Worm (Caenorhabditis elegans) whole organism, L4 larva: ENCODE measurements around the gene C10G8.2.

Source experiments
- F37D6.2 ChIP-seq: sonication (generic microtip); optimal IDR thresholded peaks from 2 replicates; lab custom pipeline; 2016; ENCODE audit warnings: mild to moderate bottlenecking, missing genetic modification characterization, missing compliant biosample characterization
- F49E8.2 ChIP-seq: sonication (generic microtip); optimal IDR thresholded peaks from 2 replicates; lab custom pipeline; 2016; ENCODE audit warnings: missing compliant biosample characterization, mild to moderate bottlenecking, missing genetic modification characterization, borderline replicate concordance
- Y48G9A.11 ChIP-seq: fragments of 200-800 bp; sonication (Bioruptor generic); IDR thresholded peaks from 2 replicates; pipeline ENCODE4 v1.3.6; 2022; ENCODE audit warnings: missing genetic modification reagents, missing genetic modification characterization, missing compliant biosample characterization
- ZK337.2 ChIP-seq: fragments of 200-800 bp; sonication (Bioruptor generic); IDR thresholded peaks from 2 replicates; pipeline ENCODE4 v1.3.6; 2022; ENCODE audit warnings: missing genetic modification reagents, missing genetic modification characterization, missing compliant biosample characterization
- ZK546.5 ChIP-seq, 2 experiments: sonication (generic microtip); optimal IDR thresholded peaks; 2 replicates each; lab custom pipeline; 2017; ENCODE audit warnings: missing biosample characterization in 2 of 2, missing genetic modification characterization in 2 of 2
- ama-1 ChIP-seq: fragments of 150-350 bp; optimal IDR thresholded peaks from 2 replicates; lab custom pipeline; 2014; ENCODE audit warnings: inconsistent platforms, mixed read lengths
- arid-1 ChIP-seq: fragments of 200-800 bp; sonication (Bioruptor generic); conservative IDR thresholded peaks from 2 replicates; pipeline ENCODE4 v1.3.6; 2022; ENCODE audit warnings: missing genetic modification reagents, missing genetic modification characterization, missing compliant biosample characterization
- attf-4 ChIP-seq: sonication (generic microtip); optimal IDR thresholded peaks from 3 replicates; lab custom pipeline; 2017; ENCODE audit warnings: missing biosample characterization, missing genetic modification characterization
- ceh-28 ChIP-seq: fragments of 150-350 bp; optimal IDR thresholded peaks from 2 replicates; lab custom pipeline; 2014; ENCODE audit warnings: missing biosample characterization, missing genetic modification reagents, missing genetic modification characterization
- ceh-62 ChIP-seq: sonication (generic microtip); optimal IDR thresholded peaks from 2 replicates; lab custom pipeline; 2017; ENCODE audit warnings: missing biosample characterization, missing genetic modification characterization
- ceh-82 ChIP-seq: sonication (generic microtip); optimal IDR thresholded peaks from 2 replicates; lab custom pipeline; 2017; ENCODE audit warnings: missing biosample characterization, missing genetic modification characterization
- ces-1 ChIP-seq: fragments of 150-350 bp; sonication (generic microtip); optimal IDR thresholded peaks from 4 replicates; lab custom pipeline; 2014; ENCODE audit warnings: missing biosample characterization, missing genetic modification reagents, missing genetic modification characterization
- cey-2 ChIP-seq: sonication (generic microtip); optimal IDR thresholded peaks from 3 replicates; lab custom pipeline; 2017; ENCODE audit warnings: missing genetic modification characterization, mild to moderate bottlenecking, missing compliant biosample characterization, antibody characterized with exemption, borderline replicate concordance; ENCODE audit not compliant: insufficient read depth
- ctbp-1 ChIP-seq: fragments of 200-800 bp; sonication (Bioruptor generic); IDR thresholded peaks from 2 replicates; pipeline ENCODE4 v1.3.6; 2022; ENCODE audit warnings: missing genetic modification reagents, missing genetic modification characterization, missing compliant biosample characterization
- daf-8 ChIP-seq: fragments of 200-800 bp; sonication (Bioruptor generic); IDR thresholded peaks from 2 replicates; pipeline ENCODE4 v1.3.6; 2022; ENCODE audit warnings: missing genetic modification characterization, missing compliant biosample characterization
- dmd-6 ChIP-seq: fragments of 200-800 bp; sonication (Bioruptor generic); IDR thresholded peaks from 2 replicates; pipeline ENCODE4 v1.3.6; 2022; ENCODE audit warnings: missing genetic modification reagents, missing genetic modification characterization, missing compliant biosample characterization
- duxl-1 ChIP-seq: sonication (generic microtip); optimal IDR thresholded peaks from 2 replicates; lab custom pipeline; 2016; ENCODE audit warnings: mild to moderate bottlenecking, missing genetic modification characterization, moderate library complexity, missing compliant biosample characterization; ENCODE audit not compliant: poor library complexity
- fkh-10 ChIP-seq: fragments of 150-350 bp; optimal IDR thresholded peaks from 2 replicates; lab custom pipeline; 2014; ENCODE audit warnings: missing biosample characterization, missing genetic modification reagents, missing genetic modification characterization
- gei-8 ChIP-seq: fragments of 200-800 bp; sonication (Bioruptor generic); optimal IDR thresholded peaks from 2 replicates; lab custom pipeline; 2018; ENCODE audit warnings: mild to moderate bottlenecking, missing genetic modification characterization, missing compliant biosample characterization
- hlh-30 ChIP-seq: sonication (generic microtip); optimal IDR thresholded peaks from 2 replicates; lab custom pipeline; 2017; ENCODE audit warnings: antibody characterized with exemption, mild to moderate bottlenecking, missing genetic modification characterization, missing compliant biosample characterization; ENCODE audit not compliant: insufficient read depth
- hmg-1.1 ChIP-seq: fragments of 200-800 bp; sonication (Bioruptor generic); IDR thresholded peaks from 2 replicates; pipeline ENCODE4 v1.3.6; 2022; ENCODE audit warnings: missing genetic modification reagents, missing genetic modification characterization, missing compliant biosample characterization
- lin-1 ChIP-seq: fragments of 200-800 bp; sonication (Bioruptor generic); IDR thresholded peaks from 2 replicates; pipeline ENCODE4 v1.3.6; 2022; ENCODE audit warnings: missing genetic modification reagents, missing genetic modification characterization, missing compliant biosample characterization
- lin-15B ChIP-seq: fragments of 150-350 bp; sonication (generic microtip); optimal IDR thresholded peaks from 3 replicates; lab custom pipeline; 2014; ENCODE audit warnings: missing biosample characterization, missing genetic modification characterization
- lir-3 ChIP-seq: sonication (generic microtip); optimal IDR thresholded peaks from 2 replicates; lab custom pipeline; 2016; ENCODE audit warnings: mild to moderate bottlenecking, missing genetic modification characterization, missing compliant biosample characterization
- madf-9 ChIP-seq: fragments of 200-800 bp; sonication (Bioruptor generic); conservative IDR thresholded peaks from 2 replicates; pipeline ENCODE4 v1.3.6; 2022; ENCODE audit warnings: missing genetic modification reagents, missing genetic modification characterization, missing compliant biosample characterization
- mdl-1 ChIP-seq, 2 experiments: fragments of 150-350 bp in 1 of 2; sonication (generic microtip) in 1 of 2; optimal IDR thresholded peaks; 2 replicates each; lab custom pipeline; 2014 to 2017; ENCODE audit warnings: missing biosample characterization in 2 of 2, missing genetic modification characterization in 2 of 2
- mep-1 ChIP-seq: fragments of 150-350 bp; sonication (generic microtip); optimal IDR thresholded peaks from 3 replicates; lab custom pipeline; 2014; ENCODE audit warnings: missing biosample characterization, missing genetic modification characterization
- nhr-102 ChIP-seq: sonication (generic microtip); optimal IDR thresholded peaks from 2 replicates; lab custom pipeline; 2016; ENCODE audit warnings: mild to moderate bottlenecking, missing genetic modification characterization, moderate library complexity, missing compliant biosample characterization
- nhr-11 ChIP-seq: fragments of 150-350 bp; optimal IDR thresholded peaks from 2 replicates; lab custom pipeline; 2014; ENCODE audit warnings: missing biosample characterization, missing genetic modification characterization
- nhr-237 ChIP-seq: sonication (generic microtip); optimal IDR thresholded peaks from 2 replicates; lab custom pipeline; 2017; ENCODE audit warnings: missing biosample characterization, missing genetic modification characterization
- nhr-25 ChIP-seq: sonication (generic microtip); optimal IDR thresholded peaks from 2 replicates; lab custom pipeline; 2017; ENCODE audit warnings: missing genetic modification characterization, mild to moderate bottlenecking, missing compliant biosample characterization, antibody characterized with exemption, moderate library complexity, borderline replicate concordance; ENCODE audit not compliant: insufficient read depth
- nhr-42 ChIP-seq: fragments of 200-800 bp; sonication (Bioruptor generic); IDR thresholded peaks from 2 replicates; pipeline ENCODE4 v1.3.6; 2022; ENCODE audit warnings: missing genetic modification characterization, missing compliant biosample characterization
- nhr-48 ChIP-seq: sonication (generic microtip); optimal IDR thresholded peaks from 2 replicates; lab custom pipeline; 2016; ENCODE audit warnings: mild to moderate bottlenecking, missing genetic modification characterization, missing compliant biosample characterization
- nhr-6 ChIP-seq: fragments of 150-350 bp; optimal IDR thresholded peaks from 2 replicates; lab custom pipeline; 2014; ENCODE audit warnings: missing biosample characterization, missing genetic modification characterization
- nhr-76 ChIP-seq: fragments of 150-350 bp; optimal IDR thresholded peaks from 2 replicates; lab custom pipeline; 2014; ENCODE audit warnings: missing biosample characterization, missing genetic modification characterization
- pha-4 ChIP-seq, 2 experiments: fragments of 150-350 bp in 1 of 2; fragments of 200-800 bp in 1 of 2; sonication (Bioruptor generic) in 1 of 2; IDR thresholded peaks in 1 of 2; optimal IDR thresholded peaks in 1 of 2; 2 replicates each; pipeline versions ENCODE4 v1.3.6 to Lab custom; 2014 to 2022; ENCODE audit warnings: missing genetic modification characterization in 2 of 2, missing genetic modification reagents in 2 of 2, missing biosample characterization in 1 of 2, missing compliant biosample characterization in 1 of 2
- php-3 ChIP-seq: fragments of 200-800 bp; sonication (Bioruptor generic); IDR thresholded peaks from 2 replicates; pipeline ENCODE4 v1.3.6; 2022; ENCODE audit warnings: missing genetic modification reagents, missing genetic modification characterization, missing compliant biosample characterization
- rbr-2 ChIP-seq: sonication (generic microtip); optimal IDR thresholded peaks from 2 replicates; lab custom pipeline; 2016; ENCODE audit warnings: missing genotype, missing genetic modification characterization, missing compliant biosample characterization
- sdz-12 ChIP-seq: fragments of 200-800 bp; sonication (Bioruptor generic); optimal IDR thresholded peaks from 2 replicates; lab custom pipeline; 2018; ENCODE audit warnings: mild to moderate bottlenecking, missing genetic modification characterization, missing compliant biosample characterization
- snpc-4 ChIP-seq: fragments of 150-350 bp; optimal IDR thresholded peaks from 2 replicates; lab custom pipeline; 2014; ENCODE audit warnings: missing biosample characterization, missing genetic modification characterization
- spr-1 ChIP-seq: sonication (generic microtip); optimal IDR thresholded peaks from 2 replicates; lab custom pipeline; 2016; ENCODE audit warnings: mild to moderate bottlenecking, missing genetic modification characterization, missing compliant biosample characterization
- spr-3 ChIP-seq: fragments of 200-800 bp; sonication (Bioruptor generic); optimal IDR thresholded peaks from 2 replicates; lab custom pipeline; 2018; ENCODE audit warnings: mild to moderate bottlenecking, missing genetic modification characterization, missing compliant biosample characterization
- tra-1 ChIP-seq: fragments of 200-800 bp; sonication (Bioruptor generic); IDR thresholded peaks from 2 replicates; pipeline ENCODE4 v1.3.6; 2022; ENCODE audit warnings: missing genetic modification reagents, missing genetic modification characterization, missing compliant biosample characterization
- unc-39 ChIP-seq: sonication (generic microtip); optimal IDR thresholded peaks from 2 replicates; lab custom pipeline; 2017; ENCODE audit warnings: missing biosample characterization, missing genetic modification characterization
- unc-62 ChIP-seq, 3 experiments: fragments of 150-350 bp in 1 of 3; sonication (generic microtip); optimal IDR thresholded peaks in 2 of 3; peaks in 1 of 3; 1 replicate in 1 of 3; 2 replicates in 2 of 3; lab custom pipeline; 2014 to 2017; ENCODE audit warnings: missing biosample characterization in 3 of 3, missing genetic modification characterization in 3 of 3, missing genetic modification reagents in 3 of 3, missing genotype in 1 of 3
- zfp-2 ChIP-seq: sonication (generic microtip); optimal IDR thresholded peaks from 2 replicates; lab custom pipeline; 2016; ENCODE audit warnings: mild to moderate bottlenecking, missing genetic modification characterization, missing compliant biosample characterization
- zfp-3 ChIP-seq: fragments of 200-800 bp; sonication (Bioruptor generic); conservative IDR thresholded peaks from 2 replicates; pipeline ENCODE4 v1.3.6; 2022; ENCODE audit warnings: missing genetic modification reagents, missing genetic modification characterization, missing compliant biosample characterization
- zip-11 ChIP-seq: fragments of 200-800 bp; sonication (Bioruptor generic); IDR thresholded peaks from 2 replicates; pipeline ENCODE4 v1.3.6; 2022; ENCODE audit warnings: missing genetic modification characterization, missing compliant biosample characterization
- ztf-11 ChIP-seq: fragments of 150-350 bp; optimal IDR thresholded peaks from 2 replicates; lab custom pipeline; 2014; ENCODE audit warnings: missing biosample characterization, missing genetic modification characterization

C10G8.2 gene

ce11 chrV:5329677-5330266 lies 15.6 kb downstream of the C10G8.2 start (continued):
- TF ChIP-seq ctbp-1 (GFP tag; lab: Robert Waterston, UW) (no peak), ZK546.5 (tag; optimal IDR thresholded peaks at IDR 0.05; lab: Kevin White, UChicago) (no peak), nhr-25 (no peak), duxl-1 (tag; lab: Kevin White, UChicago) (peak; percentile 29), ceh-82 (no peak), Y48G9A.11 (GFP tag; lab: Robert Waterston, UW) (no peak), spr-3 (GFP tag; lab: Kevin White, UChicago) (peak; percentile 41), zfp-2 (no peak), zfp-3 (GFP tag; lab: Robert Waterston, UW) (no peak), hmg-1.1 (GFP tag; lab: Robert Waterston, UW) (peak; percentile 44; the same call in 1 of the 2 replicates), lir-3 (no peak), spr-1 (tag; lab: Kevin White, UChicago) (peak; percentile 69), nhr-76 (tag; lab: Kevin White, UChicago) (no peak), nhr-102 (tag; lab: Kevin White, UChicago) (no peak), php-3 (GFP tag; lab: Robert Waterston, UW) (no peak), unc-62 (GFP tag; optimal IDR thresholded peaks at IDR 0.05 in 1 of 2; lab: Kevin White, UChicago) (peak in 1 of 2 experiments; percentile 41), unc-62 (tag; optimal IDR thresholded peaks at IDR 0.05; lab: Kevin White, UChicago) (no peak), nhr-42 (GFP tag; lab: Robert Waterston, UW) (no peak), ztf-11 (no peak), lin-1 (no peak), nhr-11 (no peak), arid-1 (GFP tag; lab: Robert Waterston, UW) (no peak), nhr-48 (tag; lab: Kevin White, UChicago) (peak; percentile 72), sdz-12 (GFP tag; lab: Kevin White, UChicago) (no peak), F37D6.2 (tag; lab: Kevin White, UChicago) (no peak), nhr-6 (no peak), cey-2 (no peak), F49E8.2 (tag; lab: Kevin White, UChicago) (no peak), snpc-4 (tag; lab: Kevin White, UChicago) (no peak), hlh-30 (tag; lab: Kevin White, UChicago) (no peak), ceh-28 (tag; lab: Kevin White, UChicago) (no peak), nhr-237 (tag; lab: Kevin White, UChicago) (no peak), rbr-2 (tag; lab: Kevin White, UChicago) (peak; percentile 29), unc-39 (tag; lab: Kevin White, UChicago) (no peak), zip-11 (GFP tag; lab: Robert Waterston, UW) (no peak), pha-4 (GFP tag; IDR thresholded peaks at IDR 0.05; lab: Robert Waterston, UW) (no peak; the same call in 1 of the 2 replicates), pha-4 (tag; optimal IDR thresholded peaks at IDR 0.05; lab: Kevin White, UChicago) (peak; percentile 13), madf-9 (GFP tag; lab: Robert Waterston, UW) (no peak), fkh-10 (GFP tag; lab: Kevin White, UChicago) (no peak), daf-8 (GFP tag; lab: Robert Waterston, UW) (no peak), ZK337.2 (no peak), lin-15B (tag; lab: Kevin White, UChicago) (no peak), ces-1 (GFP tag; lab: Kevin White, UChicago) (no peak), mdl-1 (tag; optimal IDR thresholded peaks at IDR 0.05; lab: Kevin White, UChicago) (peak in 1 of 2 experiments; percentile 29), ceh-62 (no peak), mep-1 (tag; lab: Kevin White, UChicago) (peak; percentile 54), ama-1 (lab: Kevin White, UChicago) (no peak), tra-1 (GFP tag; lab: Robert Waterston, UW) (0 out of 2 replicates have a peak, but pooled peaks have one; percentile 25), gei-8 (peak; percentile 28), dmd-6 (GFP tag; lab: Robert Waterston, UW) (0 out of 2 replicates have a peak, but pooled peaks have one; percentile 37), attf-4 (tag; lab: Kevin White, UChicago) (no peak)
